Fruit fly (Drosophila melanogaster) whole organism, pupa: ENCODE data around the gene CG42752.

Source experiments
- CG15710 ChIP-seq: fragments of 200-800 bp; sonication (Bioruptor generic); optimal IDR thresholded peaks from 2 replicates; lab custom pipeline; 2018; ENCODE audit warnings: missing biosample characterization, mild to moderate bottlenecking, missing genetic modification characterization, moderate library complexity
- EcR ChIP-seq: fragments of 200-800 bp; sonication (Bioruptor generic); optimal IDR thresholded peaks from 3 replicates; lab custom pipeline; 2019; ENCODE audit warnings: missing biosample characterization, missing genetic modification characterization, mild to moderate bottlenecking, moderate library complexity, missing genetic modification reagents
- Ets98B ChIP-seq: fragments of 200-800 bp; sonication (Bioruptor generic); IDR thresholded peaks from 2 replicates; pipeline ENCODE4 v1.3.6; 2022; ENCODE audit warnings: missing biosample characterization, missing genetic modification characterization
- fd96Ca ChIP-seq: fragments of 200-800 bp; sonication (Bioruptor generic); IDR thresholded peaks from 3 replicates; pipeline ENCODE4 v1.3.6; 2022; ENCODE audit warnings: missing biosample characterization, missing genetic modification characterization
- gl ChIP-seq: fragments of 200-800 bp; sonication (Bioruptor generic); optimal IDR thresholded peaks from 2 replicates; lab custom pipeline; 2018; ENCODE audit warnings: missing biosample characterization, mild to moderate bottlenecking, missing genetic modification characterization
- rn ChIP-seq: fragments of 200-800 bp; sonication (Bioruptor generic); IDR thresholded peaks from 2 replicates; pipeline ENCODE4 v1.3.6; 2022; ENCODE audit warnings: missing biosample characterization, missing genetic modification characterization

DNA sequence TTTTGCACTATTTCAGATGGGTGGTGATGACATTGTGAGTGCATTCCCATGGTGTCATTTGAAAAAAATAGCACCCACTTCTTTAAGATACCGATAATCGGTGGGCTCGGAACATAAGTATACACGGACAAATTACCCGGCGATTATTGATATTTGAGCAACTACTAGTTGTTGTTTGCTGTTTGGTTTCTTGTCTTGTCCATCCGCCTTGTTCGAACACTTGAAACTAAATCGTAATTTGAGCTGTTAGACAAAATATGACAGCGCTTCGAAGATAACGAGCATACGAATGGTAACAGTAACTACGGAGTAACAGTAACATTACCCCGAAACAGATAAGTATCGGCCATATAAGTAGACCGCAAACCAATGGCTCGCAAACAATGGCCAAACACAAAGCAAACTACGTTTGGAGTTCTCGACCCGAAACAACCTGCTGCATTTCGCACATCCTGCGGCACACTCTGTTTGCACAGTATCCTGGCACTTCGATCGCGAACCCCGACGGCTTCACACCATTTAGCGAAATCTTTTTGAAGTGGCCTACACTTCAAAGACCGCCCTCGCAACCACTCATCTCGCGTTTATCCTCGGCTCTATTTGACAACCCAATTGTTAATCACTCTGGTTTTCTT, 41.1 kb upstream of the CG42752 start:
- TF ChIP-seq fd96Ca (GFP tag; lab: Robert Waterston, UW) (no peak), EcR (no peak), Ets98B (GFP tag; lab: Robert Waterston, UW) (no peak), rn (no peak), gl (tag; lab: Kevin White, UChicago) (no peak), CG15710 (no peak)
